Fruit fly (Drosophila melanogaster) whole organism, embryonic: Measurements from ENCODE around the gene CG12057.

Experiments
- Bgb ChIP-seq: fragments of 200-800 bp; sonication (Bioruptor generic); IDR thresholded peaks from 2 replicates; pipeline ENCODE4 v1.3.6; 2022; ENCODE audit warnings: missing biosample characterization, missing genetic modification characterization; ENCODE audit not compliant: partially characterized antibody
- C15 ChIP-seq: fragments of 200-800 bp; sonication (Bioruptor generic); IDR thresholded peaks from 3 replicates; pipeline ENCODE4 v1.3.6; 2022; ENCODE audit warnings: missing biosample characterization, missing genetic modification characterization
- CG10147 ChIP-seq: fragments of 200-800 bp; sonication (Bioruptor generic); optimal IDR thresholded peaks from 2 replicates; lab custom pipeline; 2019; ENCODE audit warnings: missing biosample characterization, mild to moderate bottlenecking, missing genetic modification characterization, moderate library complexity
- CG14860 ChIP-seq: fragments of 200-800 bp; sonication (Bioruptor generic); IDR thresholded peaks from 3 replicates; pipeline ENCODE4 v1.3.6; 2022; ENCODE audit warnings: missing biosample characterization, missing genetic modification characterization; ENCODE audit not compliant: partially characterized antibody
- CG1603 ChIP-seq: fragments of 200-800 bp; sonication (Bioruptor generic); optimal IDR thresholded peaks from 2 replicates; lab custom pipeline; 2019; ENCODE audit warnings: missing biosample characterization, mild to moderate bottlenecking, missing genetic modification characterization, moderate library complexity
- CG16813 ChIP-seq: fragments of 200-800 bp; sonication (Bioruptor generic); IDR thresholded peaks from 3 replicates; pipeline ENCODE4 v1.3.6; 2022; ENCODE audit warnings: missing biosample characterization, missing genetic modification characterization; ENCODE audit not compliant: partially characterized antibody
- CG17359 ChIP-seq: fragments of 200-800 bp; sonication (Bioruptor generic); optimal IDR thresholded peaks from 3 replicates; lab custom pipeline; 2018; ENCODE audit warnings: missing biosample characterization, mild to moderate bottlenecking, missing genetic modification characterization, moderate library complexity
- CG2199 ChIP-seq: fragments of 200-800 bp; sonication (Bioruptor generic); IDR thresholded peaks from 3 replicates; pipeline ENCODE4 v1.3.6; 2022; ENCODE audit warnings: missing biosample characterization, missing genetic modification characterization
- CG2875 ChIP-seq: fragments of 200-800 bp; sonication (Bioruptor generic); optimal IDR thresholded peaks from 2 replicates; lab custom pipeline; 2017; ENCODE audit warnings: missing biosample characterization, mild to moderate bottlenecking, missing genetic modification characterization, missing genetic modification reagents
- CG3847 ChIP-seq: fragments of 200-800 bp; sonication (Bioruptor generic); IDR thresholded peaks from 2 replicates; pipeline ENCODE4 v1.3.6; 2022; ENCODE audit warnings: missing biosample characterization, missing genetic modification characterization
- CG6683 ChIP-seq: fragments of 200-800 bp; sonication (Bioruptor generic); optimal IDR thresholded peaks from 2 replicates; lab custom pipeline; 2017; ENCODE audit warnings: missing biosample characterization, mild to moderate bottlenecking, missing genetic modification characterization, missing genetic modification reagents
- CG6791 ChIP-seq: fragments of 200-800 bp; sonication (Bioruptor generic); IDR thresholded peaks from 3 replicates; pipeline ENCODE4 v1.3.6; 2022; ENCODE audit warnings: missing biosample characterization, missing genetic modification characterization; ENCODE audit not compliant: partially characterized antibody
- CG7372 ChIP-seq: fragments of 200-800 bp; sonication (Bioruptor generic); IDR thresholded peaks from 2 replicates; pipeline ENCODE4 v1.3.6; 2022; ENCODE audit warnings: missing biosample characterization, missing genetic modification characterization
- CG7839 ChIP-seq: fragments of 200-800 bp; sonication (Bioruptor generic); optimal IDR thresholded peaks from 3 replicates; lab custom pipeline; 2018; ENCODE audit warnings: missing biosample characterization, mild to moderate bottlenecking, missing genetic modification characterization, moderate library complexity
- CG9797 ChIP-seq: fragments of 200-800 bp; sonication (Bioruptor generic); optimal IDR thresholded peaks from 3 replicates; lab custom pipeline; 2018; ENCODE audit warnings: missing biosample characterization, mild to moderate bottlenecking, missing genetic modification characterization
- Dek ChIP-seq: fragments of 200-800 bp; sonication (Bioruptor generic); optimal IDR thresholded peaks from 3 replicates; lab custom pipeline; 2019; ENCODE audit warnings: missing biosample characterization, mild to moderate bottlenecking, missing genetic modification characterization, moderate library complexity
- Dll ChIP-seq: fragments of 200-800 bp; sonication (Bioruptor generic); IDR thresholded peaks from 4 replicates; pipeline ENCODE4 v1.3.6; 2022; ENCODE audit warnings: missing biosample characterization, missing genetic modification characterization; ENCODE audit not compliant: partially characterized antibody
- HmgD ChIP-seq: fragments of 200-800 bp; sonication (Bioruptor generic); optimal IDR thresholded peaks from 3 replicates; lab custom pipeline; 2016; ENCODE audit warnings: missing biosample characterization, missing genetic modification characterization
- HmgZ ChIP-seq: fragments of 200-800 bp; sonication (Bioruptor generic); optimal IDR thresholded peaks from 2 replicates; lab custom pipeline; 2018; ENCODE audit warnings: missing biosample characterization, mild to moderate bottlenecking, missing genetic modification characterization
- MESR4 ChIP-seq: fragments of 200-800 bp; sonication (Bioruptor generic); optimal IDR thresholded peaks from 2 replicates; lab custom pipeline; 2018; ENCODE audit warnings: missing biosample characterization, mild to moderate bottlenecking, missing genetic modification characterization, moderate library complexity
- Myb ChIP-seq: fragments of 200-800 bp; sonication (Bioruptor generic); optimal IDR thresholded peaks from 2 replicates; lab custom pipeline; 2016; ENCODE audit warnings: missing biosample characterization, missing genetic modification characterization
- Neu2 ChIP-seq: fragments of 200-800 bp; sonication (Bioruptor generic); optimal IDR thresholded peaks from 3 replicates; lab custom pipeline; 2016; ENCODE audit warnings: missing biosample characterization, missing genetic modification characterization, borderline replicate concordance
- Rfx ChIP-seq: fragments of 200-800 bp; sonication (Bioruptor generic); IDR thresholded peaks from 2 replicates; pipeline ENCODE4 v1.3.6; 2022; ENCODE audit warnings: missing biosample characterization, missing genetic modification characterization
- Trl ChIP-seq, 3 experiments: fragments of >200 bp in 2 of 3; fragments of 200-800 bp in 1 of 3; sonication (Bioruptor generic) in 1 of 3; optimal IDR thresholded peaks; 2 replicates in 1 of 3; 3 replicates in 2 of 3; lab custom pipeline; 2016 to 2017; ENCODE audit warnings: missing biosample characterization in 1 of 3, missing genetic modification characterization in 1 of 3
- YL-1 ChIP-seq: fragments of 200-800 bp; sonication (Bioruptor generic); optimal IDR thresholded peaks from 3 replicates; lab custom pipeline; 2017; ENCODE audit warnings: missing biosample characterization, mild to moderate bottlenecking, missing genetic modification characterization
- ato ChIP-seq: fragments of 200-800 bp; sonication (Bioruptor generic); IDR thresholded peaks from 2 replicates; pipeline ENCODE4 v1.3.6; 2022; ENCODE audit warnings: missing biosample characterization, missing genetic modification characterization; ENCODE audit not compliant: partially characterized antibody
- crp ChIP-seq, 2 experiments: fragments of 200-800 bp; sonication (Bioruptor generic); optimal IDR thresholded peaks; 2 replicates in 1 of 2; 3 replicates in 1 of 2; lab custom pipeline; 2017; ENCODE audit warnings: missing biosample characterization in 2 of 2, missing genetic modification characterization in 2 of 2, mild to moderate bottlenecking in 1 of 2, moderate library complexity in 1 of 2
- dm ChIP-seq: fragments of 200-800 bp; sonication (Bioruptor generic); optimal IDR thresholded peaks from 3 replicates; lab custom pipeline; 2016; ENCODE audit warnings: missing biosample characterization, missing genetic modification characterization
- dmrt11E ChIP-seq: fragments of 200-800 bp; sonication (Bioruptor generic); optimal IDR thresholded peaks from 3 replicates; lab custom pipeline; 2018; ENCODE audit warnings: missing biosample characterization, mild to moderate bottlenecking, missing genetic modification characterization, moderate library complexity
- gfzf ChIP-seq: fragments of 200-800 bp; sonication (Bioruptor generic); optimal IDR thresholded peaks from 2 replicates; lab custom pipeline; 2016; ENCODE audit warnings: missing biosample characterization, mild to moderate bottlenecking, missing genetic modification characterization, moderate library complexity
- h ChIP-seq: fragments of >200 bp; optimal IDR thresholded peaks from 2 replicates; lab custom pipeline; 2017
- hb ChIP-seq: fragments of 200-800 bp; sonication (Bioruptor generic); IDR thresholded peaks from 3 replicates; pipeline ENCODE4 v1.3.6; 2022; ENCODE audit warnings: missing biosample characterization, missing genetic modification characterization; ENCODE audit not compliant: partially characterized antibody
- hbn ChIP-seq: fragments of 200-800 bp; sonication (Bioruptor generic); IDR thresholded peaks from 2 replicates; pipeline ENCODE4 v1.3.6; 2022; ENCODE audit warnings: missing biosample characterization, missing genetic modification characterization; ENCODE audit not compliant: partially characterized antibody
- nau ChIP-seq: fragments of 200-800 bp; sonication (Bioruptor generic); optimal IDR thresholded peaks from 3 replicates; lab custom pipeline; 2017; ENCODE audit warnings: missing biosample characterization, mild to moderate bottlenecking, missing genetic modification characterization, missing genetic modification reagents
- nerfin-2 ChIP-seq: fragments of 200-800 bp; sonication (Bioruptor generic); IDR thresholded peaks from 2 replicates; pipeline ENCODE4 v1.3.6; 2022; ENCODE audit warnings: missing biosample characterization, missing genetic modification characterization; ENCODE audit not compliant: partially characterized antibody
- odd ChIP-seq: fragments of 200-800 bp; sonication (Bioruptor generic); optimal IDR thresholded peaks from 2 replicates; lab custom pipeline; 2017; ENCODE audit warnings: missing biosample characterization, mild to moderate bottlenecking, missing genetic modification characterization
- pfk ChIP-seq: fragments of 200-800 bp; sonication (Bioruptor generic); optimal IDR thresholded peaks from 2 replicates; lab custom pipeline; 2018; ENCODE audit warnings: missing biosample characterization, mild to moderate bottlenecking, missing genetic modification characterization, moderate library complexity
- phol ChIP-seq: fragments of 200-800 bp; sonication (Bioruptor generic); optimal IDR thresholded peaks from 3 replicates; lab custom pipeline; 2018; ENCODE audit warnings: missing biosample characterization, mild to moderate bottlenecking, missing genetic modification characterization, moderate library complexity
- pita ChIP-seq: fragments of 200-800 bp; sonication (Bioruptor generic); optimal IDR thresholded peaks from 2 replicates; lab custom pipeline; 2017; ENCODE audit warnings: missing biosample characterization, mild to moderate bottlenecking, missing genetic modification characterization
- pzg ChIP-seq: fragments of 200-800 bp; sonication (Bioruptor generic); optimal IDR thresholded peaks from 3 replicates; lab custom pipeline; 2018; ENCODE audit warnings: missing biosample characterization, mild to moderate bottlenecking, missing genetic modification characterization, moderate library complexity
- sens ChIP-seq: fragments of 200-800 bp; sonication (Bioruptor generic); peaks from one replicate; lab custom pipeline; 2016; ENCODE audit warnings: missing biosample characterization, missing genetic modification characterization
- slbo ChIP-seq: fragments of 200-800 bp; sonication (Bioruptor generic); IDR thresholded peaks from 2 replicates; pipeline ENCODE4 v1.3.6; 2022; ENCODE audit warnings: missing biosample characterization, missing genetic modification characterization
- sug ChIP-seq: fragments of 200-800 bp; optimal IDR thresholded peaks from 2 replicates; lab custom pipeline; 2019; ENCODE audit warnings: missing biosample characterization, mild to moderate bottlenecking, missing genetic modification characterization, moderate library complexity
- tx ChIP-seq: fragments of 200-800 bp; sonication (Bioruptor generic); optimal IDR thresholded peaks from 2 replicates; lab custom pipeline; 2016; ENCODE audit warnings: missing biosample characterization, missing genetic modification characterization
- unc-4 ChIP-seq: fragments of 200-800 bp; sonication (Bioruptor generic); IDR thresholded peaks from 2 replicates; pipeline ENCODE4 v1.3.6; 2022; ENCODE audit warnings: missing biosample characterization, missing genetic modification characterization; ENCODE audit not compliant: partially characterized antibody
- vnd ChIP-seq: fragments of 200-800 bp; sonication (Bioruptor generic); IDR thresholded peaks from 3 replicates; pipeline ENCODE4 v1.3.6; 2022; ENCODE audit warnings: missing biosample characterization, missing genetic modification characterization; ENCODE audit not compliant: partially characterized antibody
- z ChIP-seq: fragments of 200-800 bp; sonication (Bioruptor generic); IDR thresholded peaks from 3 replicates; pipeline ENCODE4 v1.3.6; 2022; ENCODE audit warnings: missing biosample characterization, missing genetic modification characterization

Gene CG12057

DNA sequence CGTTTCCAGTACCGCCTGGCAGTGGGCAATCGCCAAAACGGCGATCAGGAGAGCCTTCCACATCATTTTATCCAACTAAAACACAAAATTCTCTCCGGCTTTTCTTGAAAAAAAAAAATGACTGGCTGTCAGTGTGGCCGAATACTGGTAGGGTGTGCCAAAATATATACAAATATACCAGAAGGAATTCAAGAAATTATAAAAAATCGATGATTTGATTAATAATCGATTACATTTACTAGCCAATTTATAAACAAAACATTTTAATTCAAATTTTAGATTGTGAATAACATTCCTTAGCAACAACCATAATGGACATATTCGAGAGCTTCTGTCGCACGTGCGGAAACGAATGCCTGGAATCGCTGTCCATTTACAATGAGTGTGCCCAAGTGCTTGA lies 33.1 kb upstream of the CG12057 start, which contains the start of the genes Ost48 and Dlip1 (continued):
- TF ChIP-seq Trl (optimal IDR thresholded peaks at IDR 0.05; lab: Kevin White, UChicago): no peak
- no peak for TF ChIP-seq Trl (GFP tag; optimal IDR thresholded peaks at IDR 0.05; lab: Kevin White, UChicago)
- TF ChIP-seq h (lab: Kevin White, UChicago): no peak
- TF ChIP-seq unc-4 (GFP tag; lab: Robert Waterston, UW): peak; percentile 52; the same call in 1 of the 2 replicates
- TF ChIP-seq CG17359 (tag; lab: Kevin White, UChicago): no peak
- TF ChIP-seq z: no peak
- no peak for TF ChIP-seq odd
- no peak for TF ChIP-seq slbo (GFP tag; lab: Robert Waterston, UW)
- TF ChIP-seq CG14860 (GFP tag; lab: Robert Waterston, UW): no peak
- TF ChIP-seq CG6683: no peak
- no peak for TF ChIP-seq dm (GFP tag; lab: Kevin White, UChicago)
- TF ChIP-seq Dll: peak; percentile 58; the same call in 2 of the 4 replicates
- TF ChIP-seq dmrt11E (tag; lab: Kevin White, UChicago): no peak
- peak; percentile 28 for TF ChIP-seq MESR4
- no peak for TF ChIP-seq Dek (tag; lab: Kevin White, UChicago)
- TF ChIP-seq CG2875 (GFP tag; lab: Kevin White, UChicago): no peak
- no peak for TF ChIP-seq CG3847 (GFP tag; lab: Robert Waterston, UW)
- no peak for TF ChIP-seq nau (GFP tag; lab: Kevin White, UChicago)
- TF ChIP-seq pzg: peak; percentile 43
- TF ChIP-seq nerfin-2 (GFP tag; lab: Robert Waterston, UW): no peak
- TF ChIP-seq Neu2: no peak
- no peak for TF ChIP-seq tx (GFP tag; lab: Kevin White, UChicago)
- no peak for TF ChIP-seq pita (GFP tag; lab: Kevin White, UChicago)
- TF ChIP-seq phol (tag; lab: Kevin White, UChicago): peak; percentile 36
- TF ChIP-seq CG16813 (GFP tag; lab: Robert Waterston, UW): no peak
- no peak for TF ChIP-seq HmgD
- 0 out of 2 replicates have a peak, but pooled peaks have one; percentile 15 for TF ChIP-seq Bgb (GFP tag; lab: Robert Waterston, UW)
- no peak for TF ChIP-seq CG7372 (GFP tag; lab: Robert Waterston, UW)
- 0 out of 3 replicates have a peak, but pooled peaks have one; percentile 30 for TF ChIP-seq vnd (GFP tag; lab: Robert Waterston, UW)
- no peak for TF ChIP-seq pfk (GFP tag; lab: Kevin White, UChicago)
- TF ChIP-seq, all 482 proteins: peak for 36

- TF ChIP-seq sens (GFP tag; lab: Kevin White, UChicago): peak; percentile 73
- TF ChIP-seq CG16813 (GFP tag; lab: Robert Waterston, UW): peak; percentile 72
- peak; percentile 73 for TF ChIP-seq vnd (GFP tag; lab: Robert Waterston, UW)
- peak; percentile 67; the same call in 1 of the 2 replicates for TF ChIP-seq ato (GFP tag; lab: Robert Waterston, UW)
- peak; percentile 81 for TF ChIP-seq Bgb (GFP tag; lab: Robert Waterston, UW)
- peak; percentile 87 for TF ChIP-seq CG6791
- peak; percentile 79 for TF ChIP-seq unc-4 (GFP tag; lab: Robert Waterston, UW)
- peak; percentile 20; the same call in 1 of the 2 replicates for TF ChIP-seq Rfx (GFP tag; lab: Robert Waterston, UW)
- TF ChIP-seq YL-1 (GFP tag; lab: Kevin White, UChicago): peak; percentile 56
- TF ChIP-seq hbn (GFP tag; lab: Robert Waterston, UW): peak; percentile 81
- TF ChIP-seq crp (GFP tag; optimal IDR thresholded peaks at IDR 0.05; lab: Kevin White, UChicago): peak; percentile 3 to 87
- no peak for TF ChIP-seq CG2199 (GFP tag; lab: Robert Waterston, UW)
- TF ChIP-seq gfzf (GFP tag; lab: Kevin White, UChicago): peak; percentile 46
- TF ChIP-seq C15 (GFP tag; lab: Robert Waterston, UW): no peak
- peak; percentile 81 for TF ChIP-seq hb (GFP tag; lab: Robert Waterston, UW)
- TF ChIP-seq CG9797 (GFP tag; lab: Kevin White, UChicago): peak; percentile 25
- peak; percentile 62 for TF ChIP-seq pzg
- TF ChIP-seq pita (GFP tag; lab: Kevin White, UChicago): no peak
- TF ChIP-seq MESR4: peak; percentile 77
- TF ChIP-seq HmgZ (tag; lab: Kevin White, UChicago): peak; percentile 32
- TF ChIP-seq CG10147 (GFP tag; lab: Kevin White, UChicago): no peak
- TF ChIP-seq CG7839 (tag; lab: Kevin White, UChicago): no peak
- peak; percentile 26 for TF ChIP-seq CG1603 (tag; lab: Kevin White, UChicago)
- peak; percentile 16 for TF ChIP-seq Myb (GFP tag; lab: Kevin White, UChicago)
- TF ChIP-seq sug (tag; lab: Kevin White, UChicago): peak; percentile 31
These were observed 31.7 kb upstream of the CG12057 start, which contains the start of gene NdufA3 for dm6 chrX:9159736-9160135. Gene NdufA3 (minus strand): TSS chrX:9160052.
